Fruit fly (Drosophila melanogaster) whole organism, embryonic: ENCODE data around the gene Art1.

Experiments
- Ada2b ChIP-seq: fragments of 200-800 bp; sonication (Bioruptor generic); IDR thresholded peaks from 2 replicates; pipeline ENCODE4 v1.3.6; 2022; ENCODE audit warnings: missing biosample characterization, missing genetic modification characterization
- Atf6 ChIP-seq: fragments of 200-800 bp; sonication (Bioruptor generic); IDR thresholded peaks from 2 replicates; pipeline ENCODE4 v1.3.6; 2022; ENCODE audit warnings: missing biosample characterization, missing genetic modification characterization
- CG10209 ChIP-seq: fragments of 200-800 bp; sonication (Bioruptor generic); optimal IDR thresholded peaks from 3 replicates; lab custom pipeline; 2017; ENCODE audit warnings: missing biosample characterization, mild to moderate bottlenecking, missing genetic modification characterization, missing genetic modification reagents
- CG1024 ChIP-seq: fragments of 200-800 bp; sonication (Bioruptor generic); IDR thresholded peaks from 2 replicates; pipeline ENCODE4 v1.3.6; 2022; ENCODE audit warnings: missing biosample characterization, missing genetic modification characterization
- CG11456 ChIP-seq: fragments of 200-800 bp; sonication (Bioruptor generic); IDR thresholded peaks from 3 replicates; pipeline ENCODE4 v1.3.6; 2022; ENCODE audit warnings: missing biosample characterization, missing genetic modification characterization
- CG11695 ChIP-seq: fragments of 200-800 bp; sonication (Bioruptor generic); IDR thresholded peaks from 3 replicates; pipeline ENCODE4 v1.3.6; 2022; ENCODE audit warnings: missing biosample characterization, missing genetic modification characterization
- CG13424 ChIP-seq: fragments of 200-800 bp; sonication (Bioruptor generic); optimal IDR thresholded peaks from 2 replicates; lab custom pipeline; 2019; ENCODE audit warnings: missing biosample characterization, mild to moderate bottlenecking, missing genetic modification characterization, moderate library complexity
- CG15011 ChIP-seq: fragments of 200-800 bp; sonication (Bioruptor generic); optimal IDR thresholded peaks from 3 replicates; lab custom pipeline; 2018; ENCODE audit warnings: missing biosample characterization, mild to moderate bottlenecking, missing genetic modification characterization
- CG15073 ChIP-seq: fragments of 200-800 bp; sonication (Bioruptor generic); optimal IDR thresholded peaks from 2 replicates; lab custom pipeline; 2016; ENCODE audit warnings: missing biosample characterization, missing genetic modification characterization
- CG17361 ChIP-seq: fragments of 200-800 bp; sonication (Bioruptor generic); IDR thresholded peaks from 3 replicates; pipeline ENCODE4 v1.3.6; 2022; ENCODE audit warnings: missing biosample characterization, missing genetic modification characterization
- CG1832 ChIP-seq: fragments of 200-800 bp; sonication (Bioruptor generic); optimal IDR thresholded peaks from 2 replicates; lab custom pipeline; 2017; ENCODE audit warnings: missing biosample characterization, mild to moderate bottlenecking, missing genetic modification characterization, inconsistent platforms
- CG18476 ChIP-seq: fragments of 200-800 bp; sonication (Bioruptor generic); optimal IDR thresholded peaks from 2 replicates; lab custom pipeline; 2016; ENCODE audit warnings: missing biosample characterization, mild to moderate bottlenecking, missing genetic modification characterization
- CG2129 ChIP-seq: fragments of 200-800 bp; sonication (Bioruptor generic); IDR thresholded peaks from 2 replicates; pipeline ENCODE4 v1.3.6; 2022; ENCODE audit warnings: missing biosample characterization, missing genetic modification characterization; ENCODE audit not compliant: partially characterized antibody
- CG30403 ChIP-seq: fragments of 200-800 bp; sonication (Bioruptor generic); optimal IDR thresholded peaks from 3 replicates; lab custom pipeline; 2016; ENCODE audit warnings: missing biosample characterization, missing genetic modification characterization
- CG3065 ChIP-seq: fragments of 200-800 bp; sonication (Bioruptor generic); optimal IDR thresholded peaks from 2 replicates; lab custom pipeline; 2016; ENCODE audit warnings: missing biosample characterization, missing genetic modification characterization
- CG31365 ChIP-seq: fragments of 200-800 bp; sonication (Bioruptor generic); optimal IDR thresholded peaks from 2 replicates; lab custom pipeline; 2018; ENCODE audit warnings: missing biosample characterization, mild to moderate bottlenecking, missing genetic modification characterization
- CG4404 ChIP-seq: fragments of 200-800 bp; sonication (Bioruptor generic); IDR thresholded peaks from 2 replicates; pipeline ENCODE4 v1.3.6; 2022; ENCODE audit warnings: missing biosample characterization, missing genetic modification characterization
- CG4854 ChIP-seq: fragments of 200-800 bp; sonication (Bioruptor generic); optimal IDR thresholded peaks from 2 replicates; lab custom pipeline; 2016; ENCODE audit warnings: missing biosample characterization, missing genetic modification characterization, inconsistent platforms
- CG6683 ChIP-seq: fragments of 200-800 bp; sonication (Bioruptor generic); optimal IDR thresholded peaks from 2 replicates; lab custom pipeline; 2017; ENCODE audit warnings: missing biosample characterization, mild to moderate bottlenecking, missing genetic modification characterization, missing genetic modification reagents
- CG6813 ChIP-seq: fragments of 200-800 bp; sonication (Bioruptor generic); optimal IDR thresholded peaks from 2 replicates; lab custom pipeline; 2017; ENCODE audit warnings: missing biosample characterization, missing genetic modification characterization, mild to moderate bottlenecking, moderate library complexity, missing genetic modification reagents
- CG8388 ChIP-seq: fragments of 200-800 bp; sonication (Bioruptor generic); optimal IDR thresholded peaks from 2 replicates; lab custom pipeline; 2019; ENCODE audit warnings: missing biosample characterization, mild to moderate bottlenecking, missing genetic modification characterization, moderate library complexity
- CkIIα-i1 ChIP-seq: fragments of 200-800 bp; sonication (Bioruptor generic); IDR thresholded peaks from 2 replicates; pipeline ENCODE4 v1.3.6; 2022; ENCODE audit warnings: missing biosample characterization, missing genetic modification characterization
- Dek ChIP-seq: fragments of 200-800 bp; sonication (Bioruptor generic); optimal IDR thresholded peaks from 3 replicates; lab custom pipeline; 2019; ENCODE audit warnings: missing biosample characterization, mild to moderate bottlenecking, missing genetic modification characterization, moderate library complexity
- Fer1 ChIP-seq: fragments of 200-800 bp; sonication (Bioruptor generic); optimal IDR thresholded peaks from 2 replicates; lab custom pipeline; 2017; ENCODE audit warnings: missing biosample characterization, mild to moderate bottlenecking, missing genetic modification characterization
- Med ChIP-seq: fragments of 200-800 bp; sonication (Bioruptor generic); peaks from one replicate; lab custom pipeline; 2016; ENCODE audit warnings: missing biosample characterization, missing genetic modification characterization, mild to moderate bottlenecking, inconsistent platforms, moderate library complexity
- Tbp ChIP-seq: fragments of >200 bp; optimal IDR thresholded peaks from 2 replicates; lab custom pipeline; 2018; ENCODE audit warnings: missing biosample characterization, missing genetic modification characterization
- abd-A ChIP-seq: fragments of 200-800 bp; sonication (Bioruptor generic); optimal IDR thresholded peaks from 3 replicates; lab custom pipeline; 2019; ENCODE audit warnings: missing biosample characterization, mild to moderate bottlenecking, missing genetic modification characterization, moderate library complexity
- amos ChIP-seq: fragments of 200-800 bp; sonication (Bioruptor generic); IDR thresholded peaks from 2 replicates; pipeline ENCODE4 v1.3.6; 2022; ENCODE audit warnings: missing biosample characterization, missing genetic modification characterization; ENCODE audit not compliant: partially characterized antibody
- bowl ChIP-seq: fragments of 200-800 bp; sonication (Bioruptor generic); IDR thresholded peaks from 2 replicates; pipeline ENCODE4 v1.3.6; 2022; ENCODE audit warnings: missing biosample characterization, missing genetic modification characterization
- croc ChIP-seq: fragments of 200-800 bp; sonication (Bioruptor generic); conservative IDR thresholded peaks from 3 replicates; pipeline ENCODE4 v1.3.6; 2022; ENCODE audit warnings: missing biosample characterization, missing genetic modification characterization
- dm ChIP-seq: fragments of 200-800 bp; sonication (Bioruptor generic); optimal IDR thresholded peaks from 3 replicates; lab custom pipeline; 2016; ENCODE audit warnings: missing biosample characterization, missing genetic modification characterization
- dmrt99B ChIP-seq: fragments of 200-800 bp; sonication (Bioruptor generic); optimal IDR thresholded peaks from 2 replicates; lab custom pipeline; 2018; ENCODE audit warnings: missing biosample characterization, mild to moderate bottlenecking, missing genetic modification characterization, moderate library complexity
- gcm ChIP-seq: fragments of 200-800 bp; sonication (Bioruptor generic); optimal IDR thresholded peaks from 2 replicates; lab custom pipeline; 2019; ENCODE audit warnings: missing biosample characterization, mild to moderate bottlenecking, missing genetic modification characterization, moderate library complexity
- hb ChIP-seq: fragments of 200-800 bp; sonication (Bioruptor generic); IDR thresholded peaks from 3 replicates; pipeline ENCODE4 v1.3.6; 2022; ENCODE audit warnings: missing biosample characterization, missing genetic modification characterization; ENCODE audit not compliant: partially characterized antibody
- kni ChIP-seq: fragments of 200-800 bp; sonication (Bioruptor generic); optimal IDR thresholded peaks from 3 replicates; lab custom pipeline; 2017; ENCODE audit warnings: mild to moderate bottlenecking, missing biosample characterization, missing genetic modification reagents, missing genetic modification characterization
- maf-S ChIP-seq: fragments of 200-800 bp; sonication (Bioruptor generic); optimal IDR thresholded peaks from 2 replicates; lab custom pipeline; 2016; ENCODE audit warnings: missing biosample characterization, missing genetic modification characterization
- nom ChIP-seq: fragments of 200-800 bp; sonication (Bioruptor generic); optimal IDR thresholded peaks from 2 replicates; lab custom pipeline; 2017; ENCODE audit warnings: missing biosample characterization, missing genetic modification characterization, mild to moderate bottlenecking, moderate library complexity, missing genetic modification reagents
- oc ChIP-seq: fragments of 200-800 bp; sonication (Bioruptor generic); optimal IDR thresholded peaks from 2 replicates; lab custom pipeline; 2018; ENCODE audit warnings: missing biosample characterization, mild to moderate bottlenecking, missing genetic modification characterization, moderate library complexity
- otp ChIP-seq: fragments of 200-800 bp; sonication (Bioruptor generic); IDR thresholded peaks from 3 replicates; pipeline ENCODE4, ENCODE4 v1.3.6; 2022; ENCODE audit warnings: missing biosample characterization, missing genetic modification characterization
- psq ChIP-seq: fragments of 200-800 bp; sonication (Bioruptor generic); optimal IDR thresholded peaks from 2 replicates; lab custom pipeline; 2017; ENCODE audit warnings: missing biosample characterization, missing genetic modification characterization
- run ChIP-seq: fragments of 200-800 bp; sonication (Bioruptor generic); optimal IDR thresholded peaks from 3 replicates; lab custom pipeline; 2018; ENCODE audit warnings: missing biosample characterization, mild to moderate bottlenecking, missing genetic modification characterization
- sens ChIP-seq: fragments of 200-800 bp; sonication (Bioruptor generic); peaks from one replicate; lab custom pipeline; 2016; ENCODE audit warnings: missing biosample characterization, missing genetic modification characterization
- seq ChIP-seq: fragments of 200-800 bp; sonication (Bioruptor generic); IDR thresholded peaks from 2 replicates; pipeline ENCODE4 v1.3.6; 2022; ENCODE audit warnings: missing biosample characterization, missing genetic modification characterization
- slou ChIP-seq: fragments of 200-800 bp; sonication (Bioruptor generic); optimal IDR thresholded peaks from 3 replicates; lab custom pipeline; 2016; ENCODE audit warnings: missing biosample characterization, missing genetic modification characterization
- sna ChIP-seq: fragments of 200-800 bp; sonication (Bioruptor generic); IDR thresholded peaks from 2 replicates; pipeline ENCODE4 v1.3.6; 2022; ENCODE audit warnings: missing biosample characterization, missing genetic modification characterization; ENCODE audit not compliant: partially characterized antibody
- sqz ChIP-seq: fragments of 200-800 bp; sonication (Bioruptor generic); optimal IDR thresholded peaks from 3 replicates; lab custom pipeline; 2018; ENCODE audit warnings: missing biosample characterization, mild to moderate bottlenecking, missing genetic modification characterization
- sr ChIP-seq: fragments of 200-800 bp; sonication (Bioruptor generic); IDR thresholded peaks from 3 replicates; pipeline ENCODE4 v1.3.6; 2022; ENCODE audit warnings: missing biosample characterization, missing genetic modification characterization
- stc ChIP-seq: fragments of 200-800 bp; sonication (Bioruptor generic); IDR thresholded peaks from 2 replicates; pipeline ENCODE4 v1.3.6; 2022; ENCODE audit warnings: missing biosample characterization, missing genetic modification characterization
- tup ChIP-seq: fragments of 200-800 bp; sonication (Bioruptor generic); optimal IDR thresholded peaks from 2 replicates; lab custom pipeline; 2016; ENCODE audit warnings: missing biosample characterization, mild to moderate bottlenecking, missing genetic modification characterization, moderate library complexity
- vfl ChIP-seq: fragments of 200-800 bp; sonication (Bioruptor generic); optimal IDR thresholded peaks from 2 replicates; lab custom pipeline; 2016; ENCODE audit warnings: missing biosample characterization, missing genetic modification characterization
- zf30C ChIP-seq: fragments of 200-800 bp; sonication (Bioruptor generic); optimal IDR thresholded peaks from 3 replicates; lab custom pipeline; 2018; ENCODE audit warnings: missing biosample characterization, mild to moderate bottlenecking, missing genetic modification characterization

The Art1 gene

dm6 chr3R:10788186-10788585 is at the start of gene Art1, which contains the start of gene Mcm5:
Art1 (minus strand) TSS chr3R:10788226.
Mcm5 (plus strand) TSS chr3R:10788524.
- TF ChIP-seq seq (GFP tag; lab: Robert Waterston, UW) (no peak), sqz (GFP tag; lab: Kevin White, UChicago) (no peak), vfl (GFP tag; lab: Kevin White, UChicago) (no peak), sr (GFP tag; lab: Robert Waterston, UW) (no peak), CG2129 (peak; percentile 95), CG13424 (tag; lab: Kevin White, UChicago) (no peak), nom (GFP tag; lab: Kevin White, UChicago) (no peak), CG6683 (GFP tag; lab: Kevin White, UChicago) (no peak), kni (no peak), slou (GFP tag; lab: Kevin White, UChicago) (no peak), CG31365 (tag; lab: Kevin White, UChicago) (no peak), dm (GFP tag; lab: Kevin White, UChicago) (peak; percentile 92), croc (GFP tag; lab: Robert Waterston, UW) (peak; percentile 17; the same call in 1 of the 3 replicates), Ada2b (GFP tag; lab: Robert Waterston, UW) (no peak), psq (GFP tag; lab: Kevin White, UChicago) (no peak), run (tag; lab: Kevin White, UChicago) (no peak), CG10209 (no peak), CG1024 (GFP tag; lab: Robert Waterston, UW) (no peak), CG8388 (GFP tag; lab: Kevin White, UChicago) (no peak), CG15073 (GFP tag; lab: Kevin White, UChicago) (no peak), amos (peak; percentile 86), CG4404 (GFP tag; lab: Robert Waterston, UW) (no peak; the same call in 1 of the 2 replicates), bowl (GFP tag; lab: Robert Waterston, UW) (no peak), stc (GFP tag; lab: Robert Waterston, UW) (no peak), CkIIα-i1 (no peak), CG3065 (no peak), Tbp (GFP tag; lab: Kevin White, UChicago) (no peak), CG4854 (GFP tag; lab: Kevin White, UChicago) (peak; percentile 46), oc (tag; lab: Kevin White, UChicago) (no peak), Atf6 (no peak), CG17361 (GFP tag; lab: Robert Waterston, UW) (no peak; the same call in 2 of the 3 replicates), CG18476 (GFP tag; lab: Kevin White, UChicago) (no peak), maf-S (GFP tag; lab: Kevin White, UChicago) (peak; percentile 51), CG1832 (GFP tag; lab: Kevin White, UChicago) (no peak), CG15011 (GFP tag; lab: Kevin White, UChicago) (no peak), Med (peak; percentile 91), tup (GFP tag; lab: Kevin White, UChicago) (no peak), dmrt99B (no peak), sens (GFP tag; lab: Kevin White, UChicago) (peak; percentile 85), CG11456 (GFP tag; lab: Robert Waterston, UW) (no peak), Fer1 (no peak), CG6813 (GFP tag; lab: Kevin White, UChicago) (no peak), sna (peak; percentile 97), CG11695 (GFP tag; lab: Robert Waterston, UW) (no peak), zf30C (GFP tag; lab: Kevin White, UChicago) (no peak), abd-A (no peak), Dek (tag; lab: Kevin White, UChicago) (no peak), otp (GFP tag; lab: Robert Waterston, UW) (no peak), gcm (GFP tag; lab: Kevin White, UChicago) (no peak), CG30403 (GFP tag; lab: Kevin White, UChicago) (peak; percentile 67), hb (GFP tag; lab: Robert Waterston, UW) (peak; percentile 91)
